Fruit fly (Drosophila melanogaster) whole organism, embryonic: Measurements from ENCODE around the gene eIF2gamma.
A peak's percentile ranks its signal among the peaks of the same experiment; 100 is the strongest.

Experiments used
- Atf6 ChIP-seq: fragments of 200-800 bp; sonication (Bioruptor generic); IDR thresholded peaks from 2 replicates; pipeline ENCODE4 v1.3.6; 2022; ENCODE audit warnings: missing biosample characterization, missing genetic modification characterization
- Bdp1 ChIP-seq: fragments of 200-800 bp; sonication (Bioruptor generic); optimal IDR thresholded peaks from 3 replicates; lab custom pipeline; 2016; ENCODE audit warnings: missing biosample characterization, missing genetic modification characterization
- CG10147 ChIP-seq: fragments of 200-800 bp; sonication (Bioruptor generic); optimal IDR thresholded peaks from 2 replicates; lab custom pipeline; 2019; ENCODE audit warnings: missing biosample characterization, mild to moderate bottlenecking, missing genetic modification characterization, moderate library complexity
- CG12219 ChIP-seq: fragments of 200-800 bp; sonication (Bioruptor generic); optimal IDR thresholded peaks from 3 replicates; lab custom pipeline; 2018; ENCODE audit warnings: missing biosample characterization, mild to moderate bottlenecking, missing genetic modification characterization
- CG13894 ChIP-seq: fragments of 200-800 bp; sonication (Bioruptor generic); optimal IDR thresholded peaks from 3 replicates; lab custom pipeline; 2018; ENCODE audit warnings: missing biosample characterization, mild to moderate bottlenecking, missing genetic modification characterization, moderate library complexity
- CG14050 ChIP-seq: fragments of 200-800 bp; sonication (Bioruptor generic); IDR thresholded peaks from 3 replicates; pipeline ENCODE4 v1.3.6; 2022; ENCODE audit warnings: missing biosample characterization, missing genetic modification characterization
- CG15073 ChIP-seq: fragments of 200-800 bp; sonication (Bioruptor generic); optimal IDR thresholded peaks from 2 replicates; lab custom pipeline; 2016; ENCODE audit warnings: missing biosample characterization, missing genetic modification characterization
- CG15696 ChIP-seq: fragments of 200-800 bp; sonication (Bioruptor generic); optimal IDR thresholded peaks from 2 replicates; lab custom pipeline; 2019; ENCODE audit warnings: missing biosample characterization, mild to moderate bottlenecking, missing genetic modification characterization, moderate library complexity
- CG1603 ChIP-seq: fragments of 200-800 bp; sonication (Bioruptor generic); optimal IDR thresholded peaks from 2 replicates; lab custom pipeline; 2019; ENCODE audit warnings: missing biosample characterization, mild to moderate bottlenecking, missing genetic modification characterization, moderate library complexity
- CG17912 ChIP-seq: fragments of 200-800 bp; sonication (Bioruptor generic); optimal IDR thresholded peaks from 2 replicates; lab custom pipeline; 2018; ENCODE audit warnings: missing biosample characterization, mild to moderate bottlenecking, missing genetic modification characterization
- CG18599 ChIP-seq: fragments of 200-800 bp; sonication (Bioruptor generic); optimal IDR thresholded peaks from 3 replicates; lab custom pipeline; 2017; ENCODE audit warnings: missing biosample characterization, missing genetic modification characterization, mild to moderate bottlenecking, moderate library complexity, missing genetic modification reagents
- CG34376 ChIP-seq: fragments of 200-800 bp; sonication (Bioruptor generic); optimal IDR thresholded peaks from 2 replicates; lab custom pipeline; 2018; ENCODE audit warnings: missing biosample characterization, mild to moderate bottlenecking, missing genetic modification characterization
- CG5953 ChIP-seq: fragments of 200-800 bp; sonication (Bioruptor generic); IDR thresholded peaks from 2 replicates; pipeline ENCODE4 v1.3.6; 2022; ENCODE audit warnings: missing biosample characterization, missing genetic modification characterization
- CG6254 ChIP-seq: fragments of 200-800 bp; sonication (Bioruptor generic); optimal IDR thresholded peaks from 3 replicates; lab custom pipeline; 2017; ENCODE audit warnings: mild to moderate bottlenecking, missing biosample characterization, missing genetic modification reagents, missing genetic modification characterization
- CG6683 ChIP-seq: fragments of 200-800 bp; sonication (Bioruptor generic); optimal IDR thresholded peaks from 2 replicates; lab custom pipeline; 2017; ENCODE audit warnings: missing biosample characterization, mild to moderate bottlenecking, missing genetic modification characterization, missing genetic modification reagents
- CG9727 ChIP-seq: fragments of 200-800 bp; sonication (Bioruptor generic); optimal IDR thresholded peaks from 3 replicates; lab custom pipeline; 2017; ENCODE audit warnings: missing biosample characterization, mild to moderate bottlenecking, missing genetic modification characterization
- CHES-1-like ChIP-seq: fragments of 200-800 bp; sonication (Bioruptor generic); optimal IDR thresholded peaks from 2 replicates; lab custom pipeline; 2016; ENCODE audit warnings: missing biosample characterization, missing genetic modification characterization
- Dbx ChIP-seq: fragments of 200-800 bp; sonication (Bioruptor generic); IDR thresholded peaks from 3 replicates; pipeline ENCODE4 v1.3.6; 2022; ENCODE audit warnings: missing biosample characterization, missing genetic modification characterization
- Gsc ChIP-seq: fragments of 200-800 bp; sonication (Bioruptor generic); IDR thresholded peaks from 2 replicates; pipeline ENCODE4 v1.3.6; 2022; ENCODE audit warnings: missing biosample characterization, missing genetic modification characterization
- Gug ChIP-seq: fragments of 200-800 bp; sonication (Bioruptor generic); IDR thresholded peaks from 4 replicates; pipeline ENCODE4 v1.3.6; 2022; ENCODE audit warnings: missing biosample characterization, missing genetic modification characterization
- H2.0 ChIP-seq: fragments of 200-800 bp; sonication (Bioruptor generic); IDR thresholded peaks from 2 replicates; pipeline ENCODE4 v1.3.6; 2022; ENCODE audit warnings: missing biosample characterization, missing genetic modification characterization
- Hr51 ChIP-seq, 2 experiments: fragments of 200-800 bp; sonication (Bioruptor generic); optimal IDR thresholded peaks; 2 replicates in 1 of 2; 3 replicates in 1 of 2; lab custom pipeline; 2016 to 2018; ENCODE audit warnings: missing biosample characterization in 2 of 2, missing genetic modification characterization in 2 of 2, mild to moderate bottlenecking in 1 of 2, moderate library complexity in 1 of 2
- MBD-R2 ChIP-seq: fragments of 200-800 bp; sonication (Bioruptor generic); IDR thresholded peaks from 2 replicates; pipeline ENCODE4 v1.3.6; 2022; ENCODE audit warnings: missing biosample characterization, missing genetic modification characterization
- MESR4 ChIP-seq: fragments of 200-800 bp; sonication (Bioruptor generic); optimal IDR thresholded peaks from 2 replicates; lab custom pipeline; 2018; ENCODE audit warnings: missing biosample characterization, mild to moderate bottlenecking, missing genetic modification characterization, moderate library complexity
- Mad ChIP-seq: fragments of 200-800 bp; sonication (Bioruptor generic); optimal IDR thresholded peaks from 2 replicates; lab custom pipeline; 2016; ENCODE audit warnings: missing biosample characterization, missing genetic modification characterization
- Med ChIP-seq: fragments of 200-800 bp; sonication (Bioruptor generic); peaks from one replicate; lab custom pipeline; 2016; ENCODE audit warnings: missing biosample characterization, missing genetic modification characterization, mild to moderate bottlenecking, inconsistent platforms, moderate library complexity
- Nf-YC ChIP-seq: fragments of 200-800 bp; optimal IDR thresholded peaks from 3 replicates; lab custom pipeline; 2019; ENCODE audit warnings: missing biosample characterization, mild to moderate bottlenecking, missing genetic modification characterization, moderate library complexity
- Optix ChIP-seq: fragments of 200-800 bp; sonication (Bioruptor generic); IDR thresholded peaks from 3 replicates; pipeline ENCODE4 v1.3.6; 2022; ENCODE audit warnings: missing biosample characterization, missing genetic modification characterization
- Sox100B ChIP-seq: fragments of 200-800 bp; sonication (Bioruptor generic); optimal IDR thresholded peaks from 3 replicates; lab custom pipeline; 2018; ENCODE audit warnings: missing biosample characterization, mild to moderate bottlenecking, missing genetic modification characterization
- Spps ChIP-seq: fragments of 200-800 bp; sonication (Bioruptor generic); optimal IDR thresholded peaks from 2 replicates; lab custom pipeline; 2018; ENCODE audit warnings: missing biosample characterization, mild to moderate bottlenecking, missing genetic modification characterization
- Usf ChIP-seq: fragments of 200-800 bp; sonication (Bioruptor generic); optimal IDR thresholded peaks from 2 replicates; lab custom pipeline; 2017; ENCODE audit warnings: missing genotype, missing biosample characterization, missing genetic modification characterization
- Xbp1 ChIP-seq: fragments of 200-800 bp; sonication (Bioruptor generic); optimal IDR thresholded peaks from 3 replicates; lab custom pipeline; 2016; ENCODE audit warnings: missing biosample characterization, mild to moderate bottlenecking, missing genetic modification characterization
- bowl ChIP-seq: fragments of 200-800 bp; sonication (Bioruptor generic); IDR thresholded peaks from 2 replicates; pipeline ENCODE4 v1.3.6; 2022; ENCODE audit warnings: missing biosample characterization, missing genetic modification characterization
- cas ChIP-seq: fragments of 200-800 bp; sonication (Bioruptor generic); IDR thresholded peaks from 2 replicates; pipeline ENCODE4 v1.3.6; 2022; ENCODE audit warnings: missing biosample characterization, missing genetic modification characterization
- chm ChIP-seq: fragments of 200-800 bp; sonication (Bioruptor generic); IDR thresholded peaks from 2 replicates; pipeline ENCODE4 v1.3.6; 2022; ENCODE audit warnings: missing biosample characterization, missing genetic modification characterization
- cwo ChIP-seq: fragments of 200-800 bp; sonication (Bioruptor generic); optimal IDR thresholded peaks from 3 replicates; lab custom pipeline; 2017; ENCODE audit warnings: missing biosample characterization, missing genetic modification characterization, mild to moderate bottlenecking, moderate library complexity, missing genetic modification reagents
- danr ChIP-seq: fragments of 200-800 bp; sonication (Bioruptor generic); IDR thresholded peaks from 2 replicates; pipeline ENCODE4 v1.3.6; 2022; ENCODE audit warnings: missing biosample characterization, missing genetic modification characterization
- exex ChIP-seq: fragments of 200-800 bp; sonication (Bioruptor generic); optimal IDR thresholded peaks from 4 replicates; lab custom pipeline; 2018; ENCODE audit warnings: missing biosample characterization, mild to moderate bottlenecking, missing genetic modification characterization, moderate library complexity
- fu2 ChIP-seq: fragments of 200-800 bp; sonication (Bioruptor generic); optimal IDR thresholded peaks from 2 replicates; lab custom pipeline; 2016; ENCODE audit warnings: missing biosample characterization, missing genetic modification characterization
- mam ChIP-seq: fragments of 200-800 bp; sonication (Bioruptor generic); optimal IDR thresholded peaks from 3 replicates; lab custom pipeline; 2016; ENCODE audit warnings: missing biosample characterization, missing genetic modification characterization
- otp ChIP-seq: fragments of 200-800 bp; sonication (Bioruptor generic); IDR thresholded peaks from 3 replicates; pipeline ENCODE4, ENCODE4 v1.3.6; 2022; ENCODE audit warnings: missing biosample characterization, missing genetic modification characterization
- peb ChIP-seq: fragments of 200-800 bp; sonication (Bioruptor generic); IDR thresholded peaks from 2 replicates; pipeline ENCODE4 v1.3.6; 2022; ENCODE audit warnings: missing biosample characterization, missing genetic modification characterization
- repo ChIP-seq: fragments of 200-800 bp; sonication (Bioruptor generic); optimal IDR thresholded peaks from 2 replicates; lab custom pipeline; 2016; ENCODE audit warnings: missing biosample characterization, missing genetic modification characterization
- shn ChIP-seq: fragments of 200-800 bp; sonication (Bioruptor generic); optimal IDR thresholded peaks from 3 replicates; lab custom pipeline; 2016; ENCODE audit warnings: missing biosample characterization, missing genetic modification characterization
- ssp ChIP-seq: fragments of 200-800 bp; sonication (Bioruptor generic); IDR thresholded peaks from 2 replicates; pipeline ENCODE4 v1.3.6; 2022; ENCODE audit warnings: missing biosample characterization, missing genetic modification characterization
- tin ChIP-seq: fragments of 200-800 bp; sonication (Bioruptor generic); optimal IDR thresholded peaks from 3 replicates; lab custom pipeline; 2016; ENCODE audit warnings: missing biosample characterization, missing genetic modification characterization
- unpg ChIP-seq: fragments of 200-800 bp; sonication (Bioruptor generic); optimal IDR thresholded peaks from 3 replicates; lab custom pipeline; 2018; ENCODE audit warnings: missing biosample characterization, mild to moderate bottlenecking, missing genetic modification characterization, moderate library complexity
- vnd ChIP-seq: fragments of 200-800 bp; sonication (Bioruptor generic); IDR thresholded peaks from 3 replicates; pipeline ENCODE4 v1.3.6; 2022; ENCODE audit warnings: missing biosample characterization, missing genetic modification characterization; ENCODE audit not compliant: partially characterized antibody
- zf30C ChIP-seq: fragments of 200-800 bp; sonication (Bioruptor generic); optimal IDR thresholded peaks from 3 replicates; lab custom pipeline; 2018; ENCODE audit warnings: missing biosample characterization, mild to moderate bottlenecking, missing genetic modification characterization

eIF2gamma gene

DNA sequence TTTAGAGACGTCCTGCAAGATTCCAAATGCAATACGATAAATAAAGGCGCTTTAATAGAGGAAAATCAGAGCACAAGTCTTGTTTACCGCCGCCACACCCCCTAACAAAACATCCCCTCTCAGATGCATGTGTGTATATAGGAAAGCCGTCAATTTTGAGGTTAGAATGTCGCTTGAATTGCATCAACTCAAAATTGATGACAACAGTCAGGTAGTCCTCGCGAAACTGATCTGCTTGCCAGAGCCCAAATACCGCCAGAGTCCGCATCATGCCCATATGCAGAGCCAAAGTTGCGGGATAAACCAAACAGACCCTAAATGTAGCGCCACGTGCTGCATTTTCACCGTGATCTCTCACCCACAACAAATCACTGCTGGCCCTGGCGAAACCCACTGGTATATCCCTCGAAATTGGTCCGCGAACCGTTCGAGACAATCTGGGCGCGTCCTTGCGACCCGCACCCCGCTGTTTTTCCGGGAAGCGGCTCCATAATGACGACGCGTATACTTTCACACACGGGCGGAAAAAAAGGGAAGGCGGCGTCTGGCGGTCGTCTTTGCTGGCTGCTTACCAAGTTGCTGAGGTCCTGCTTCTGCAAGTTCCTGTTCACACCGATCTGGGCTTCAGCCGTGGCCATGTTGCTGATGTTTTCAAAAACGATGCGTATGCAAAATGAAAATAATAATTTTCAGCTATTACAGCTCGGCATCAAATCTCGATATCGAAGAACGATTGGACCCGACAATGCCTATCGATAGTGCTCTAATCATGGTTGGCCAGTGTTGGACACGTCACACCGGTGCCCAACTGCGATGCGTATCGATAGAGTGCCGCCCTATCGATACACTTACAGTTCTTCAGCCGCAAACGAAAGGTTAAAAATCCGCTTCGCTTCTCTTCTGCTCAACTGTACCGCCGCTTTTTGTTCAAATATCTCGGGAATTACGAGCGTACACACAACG lies at the start of gene eIF2gamma, which contains the start of gene Set (continued):
- TF ChIP-seq CG14050 (no peak), CG17912 (GFP tag; lab: Kevin White, UChicago) (peak; percentile 33), CG15073 (no peak), Gsc (GFP tag; lab: Robert Waterston, UW) (no peak), tin (peak; percentile 44), Atf6 (GFP tag; lab: Robert Waterston, UW) (0 out of 2 replicates have a peak, but pooled peaks have one; percentile 42), Mad (GFP tag; lab: Kevin White, UChicago) (no peak), mam (GFP tag; lab: Kevin White, UChicago) (peak; percentile 58), CG6254 (no peak), shn (GFP tag; lab: Kevin White, UChicago) (no peak), ssp (GFP tag; lab: Robert Waterston, UW) (peak; percentile 52), repo (GFP tag; lab: Kevin White, UChicago) (no peak), vnd (GFP tag; lab: Robert Waterston, UW) (peak; percentile 96), CG15696 (no peak), CG5953 (no peak), CHES-1-like (GFP tag; lab: Kevin White, UChicago) (peak; percentile 43), Bdp1 (GFP tag; lab: Kevin White, UChicago) (no peak), Gug (GFP tag; lab: Robert Waterston, UW) (peak; percentile 58; the same call in 1 of the 4 replicates), CG34376 (peak; percentile 39), exex (tag; lab: Kevin White, UChicago) (no peak), CG9727 (GFP tag; lab: Kevin White, UChicago) (no peak), Med (GFP tag; lab: Kevin White, UChicago) (peak; percentile 90), peb (GFP tag; lab: Robert Waterston, UW) (no peak), cas (0 out of 2 replicates have a peak, but pooled peaks have one; percentile 29), Nf-YC (no peak), zf30C (GFP tag; lab: Kevin White, UChicago) (no peak), bowl (GFP tag; lab: Robert Waterston, UW) (no peak), Dbx (GFP tag; lab: Robert Waterston, UW) (peak; percentile 64), chm (GFP tag; lab: Robert Waterston, UW) (peak; percentile 78), CG13894 (tag; lab: Kevin White, UChicago) (no peak), otp (GFP tag; lab: Robert Waterston, UW) (0 out of 3 replicates have a peak, but pooled peaks have one; percentile 26), CG12219 (GFP tag; lab: Kevin White, UChicago) (no peak), Hr51 (GFP tag; optimal IDR thresholded peaks at IDR 0.05; lab: Kevin White, UChicago) (peak in 1 of 2 experiments; percentile 14), MESR4 (GFP tag; lab: Kevin White, UChicago) (peak; percentile 53), CG1603 (no peak), Xbp1 (GFP tag; lab: Kevin White, UChicago) (peak; percentile 49), Optix (GFP tag; lab: Robert Waterston, UW) (no peak), CG18599 (GFP tag; lab: Kevin White, UChicago) (no peak), Spps (tag; lab: Kevin White, UChicago) (no peak), H2.0 (no peak), CG6683 (no peak), MBD-R2 (GFP tag; lab: Robert Waterston, UW) (peak; percentile 88), danr (GFP tag; lab: Robert Waterston, UW) (no peak), Sox100B (GFP tag; lab: Kevin White, UChicago) (no peak), unpg (GFP tag; lab: Kevin White, UChicago) (no peak), Usf (GFP tag; lab: Kevin White, UChicago) (no peak), fu2 (peak; percentile 33), CG10147 (GFP tag; lab: Kevin White, UChicago) (no peak), cwo (GFP tag; lab: Kevin White, UChicago) (no peak)
